Worm (Caenorhabditis elegans): ENCODE results near the gene srxa-13.

Gene srxa-13

ce11 chrV:13908120-13908915, 21.3 kb upstream of the srxa-13 start:
- TF ChIP-seq unc-62 (GFP tag; optimal IDR thresholded peaks at IDR 0.05), result no peak

ce11 chrV:13908916-13909176, 20.8 kb upstream of the srxa-13 start, which contains the start of gene C06B3.6:
C06B3.6 (minus strand) TSS chrV:13908967.
- TF ChIP-seq unc-62 (GFP tag; optimal IDR thresholded peaks at IDR 0.05), result no peak

ce11 chrV:13909400-13909799, 20.2 kb upstream of the srxa-13 start, which contains the start of gene C06B3.7:
C06B3.7 (plus strand) TSS chrV:13909686.
- no peak for TF ChIP-seq unc-62 (GFP tag; optimal IDR thresholded peaks at IDR 0.05)

ce11 chrV:13915390-13915789, 14.2 kb upstream of the srxa-13 start, which contains the start of gene gcy-32:
gcy-32 (minus strand) TSS chrV:13915490.
- TF ChIP-seq unc-62 (GFP tag; optimal IDR thresholded peaks at IDR 0.05), result no peak

DNA sequence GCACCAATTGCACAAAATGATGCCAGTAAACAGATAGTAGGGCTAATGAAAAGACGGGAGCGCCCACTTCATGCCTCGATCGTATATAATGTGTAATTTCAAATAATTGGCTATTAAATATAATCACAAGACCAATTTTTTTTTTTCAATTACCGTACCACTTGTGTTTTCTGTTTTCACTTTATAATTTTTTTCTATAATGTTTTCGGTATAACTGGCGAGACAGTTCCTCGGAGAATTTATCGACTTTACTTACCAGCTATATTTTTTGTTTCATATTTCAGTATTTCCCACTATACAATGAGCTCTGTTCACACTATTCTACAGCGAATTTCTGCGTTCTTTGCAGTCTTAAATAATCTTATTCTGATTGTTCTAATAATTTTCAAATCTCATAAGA, 13.4 kb upstream of the srxa-13 start, which contains the start of gene str-252:
str-252 (plus strand) TSS at position 301 of the 400 bp plus-strand sequence.
- TF ChIP-seq unc-62 (GFP tag; optimal IDR thresholded peaks at IDR 0.05), result no peak

ce11 chrV:13918341-13918740, 11.3 kb upstream of the srxa-13 start, which contains the start of gene str-250:
str-250 (plus strand) TSS chrV:13918641.
- no peak for TF ChIP-seq unc-62 (GFP tag; optimal IDR thresholded peaks at IDR 0.05)

- no peak for TF ChIP-seq unc-62 (GFP tag; optimal IDR thresholded peaks at IDR 0.05)
Observed at ce11 chrV:13920730-13921129, 8.9 kb upstream of the srxa-13 start, which contains the start of gene srx-42. srx-42 (plus strand) TSS chrV:13921030.

DNA sequence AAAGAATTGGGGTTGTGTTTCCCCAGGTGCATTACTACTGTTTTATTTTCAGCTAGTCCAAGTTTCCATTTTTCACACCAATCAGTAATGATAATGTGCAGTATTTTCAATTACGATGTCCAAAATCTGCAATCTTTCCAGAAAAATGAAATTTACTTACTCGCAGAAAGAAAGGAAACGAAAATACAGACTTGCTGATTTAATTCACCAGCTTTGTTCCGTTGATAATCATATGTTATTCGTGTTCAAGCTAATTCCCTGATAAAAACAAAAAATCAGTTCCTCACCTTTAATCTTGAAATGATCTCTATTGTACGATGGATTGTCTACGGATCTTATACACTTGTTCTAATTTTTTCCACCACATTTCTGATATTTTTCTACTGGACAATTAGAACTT, 5.8 kb upstream of the srxa-13 start, which contains the start of gene srxa-11:
srxa-11 (plus strand) TSS at position 301 of the 400 bp plus-strand sequence.
- TF ChIP-seq unc-62 (GFP tag; optimal IDR thresholded peaks at IDR 0.05), result no peak

DNA sequence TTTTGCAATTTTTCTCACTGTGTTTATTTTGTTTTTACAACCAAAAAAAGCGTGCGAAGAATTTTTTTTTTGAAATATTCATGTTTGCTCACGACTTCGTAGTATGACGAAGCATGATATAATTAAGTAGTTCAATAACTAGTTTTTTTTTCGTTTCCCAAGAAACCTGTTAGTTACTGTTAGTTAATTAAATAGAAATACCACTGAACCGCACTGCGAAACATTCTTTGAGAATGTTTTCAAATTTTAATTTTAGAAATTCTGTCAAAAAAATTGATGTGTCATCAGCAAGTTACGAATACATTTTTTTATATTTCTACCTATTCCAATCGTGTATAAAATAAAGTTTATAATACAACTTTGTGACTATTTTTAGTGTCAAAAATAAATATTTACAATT, 3.2 kb upstream of the srxa-13 start, which contains the start of gene srxa-12:
srxa-12 (plus strand) TSS at position 301 of the 400 bp plus-strand sequence.
- no peak for TF ChIP-seq unc-62 (GFP tag; optimal IDR thresholded peaks at IDR 0.05)

- no peak for TF ChIP-seq unc-62 (GFP tag; optimal IDR thresholded peaks at IDR 0.05)
Observed at ce11 chrV:13931225-13931624, 1.6 kb downstream of the srxa-13 start, which contains the start of gene C06B3.16. C06B3.16 (plus strand) TSS chrV:13931525.

DNA sequence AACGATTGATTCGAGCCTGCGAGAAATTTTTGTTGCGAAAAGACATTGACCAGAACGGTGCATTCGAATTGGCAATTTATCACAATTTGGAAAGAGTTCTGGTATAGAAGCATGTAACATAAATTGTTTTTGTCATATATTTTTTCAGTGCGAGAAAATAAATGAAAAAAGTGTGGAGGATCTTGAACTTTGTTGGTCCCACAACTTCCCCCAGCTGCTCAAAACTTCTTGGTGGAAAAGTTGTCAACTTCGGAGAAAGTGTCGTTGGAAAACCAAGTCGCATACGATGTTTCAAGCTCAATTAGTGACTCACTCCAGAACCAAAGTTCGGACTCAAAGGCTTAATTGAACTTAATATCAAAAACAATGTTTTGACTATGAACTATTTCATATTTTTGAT, 2.3 kb downstream of the srxa-13 start:
- no peak for TF ChIP-seq unc-62 (GFP tag; optimal IDR thresholded peaks at IDR 0.05)

ce11 chrV:13934545-13934944, 4.9 kb downstream of the srxa-13 start, which contains the start of gene R10D12.1:
R10D12.1 (minus strand) TSS chrV:13934645.
- TF ChIP-seq unc-62 (GFP tag; optimal IDR thresholded peaks at IDR 0.05), result no peak

DNA sequence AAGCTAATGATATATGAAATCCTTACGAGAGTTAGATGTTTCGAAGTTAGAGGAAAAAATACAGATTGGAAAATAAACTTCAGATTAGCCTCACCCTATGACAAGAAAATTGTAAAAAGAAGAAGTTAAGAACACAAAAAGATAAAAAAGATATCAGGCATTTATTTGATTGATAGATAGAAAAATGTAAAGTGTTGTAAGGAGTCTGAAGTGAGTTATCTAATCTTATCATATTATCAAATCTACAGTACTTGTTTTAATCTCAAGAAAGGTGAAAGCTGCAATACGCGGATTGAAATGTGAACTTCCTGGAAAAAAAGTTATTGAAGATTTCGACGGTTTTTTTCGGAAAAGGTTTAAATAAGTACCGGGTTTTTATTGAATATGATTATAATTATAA, 5.8 kb downstream of the srxa-13 start:
- no peak for TF ChIP-seq unc-62 (GFP tag; optimal IDR thresholded peaks at IDR 0.05)

DNA sequence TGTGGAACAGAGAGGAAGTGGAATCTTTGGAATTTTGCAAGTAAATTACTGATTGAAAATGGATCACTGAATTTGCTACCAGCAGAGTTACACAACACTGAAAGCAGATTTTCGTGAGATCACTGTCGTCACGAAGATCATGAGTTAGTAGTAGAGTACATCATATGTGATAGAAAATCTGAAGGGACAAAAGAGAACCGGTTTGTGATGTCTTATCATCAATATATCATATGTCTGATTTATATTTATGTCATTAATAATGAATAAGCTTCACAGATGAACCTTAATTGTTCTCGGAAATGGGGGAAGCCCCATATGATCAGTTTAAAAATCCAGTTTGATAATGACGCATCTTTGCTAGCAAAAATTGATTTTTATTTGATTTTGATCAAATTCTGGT, 6.4 kb downstream of the srxa-13 start:
- no peak for TF ChIP-seq unc-62 (GFP tag; optimal IDR thresholded peaks at IDR 0.05)

DNA sequence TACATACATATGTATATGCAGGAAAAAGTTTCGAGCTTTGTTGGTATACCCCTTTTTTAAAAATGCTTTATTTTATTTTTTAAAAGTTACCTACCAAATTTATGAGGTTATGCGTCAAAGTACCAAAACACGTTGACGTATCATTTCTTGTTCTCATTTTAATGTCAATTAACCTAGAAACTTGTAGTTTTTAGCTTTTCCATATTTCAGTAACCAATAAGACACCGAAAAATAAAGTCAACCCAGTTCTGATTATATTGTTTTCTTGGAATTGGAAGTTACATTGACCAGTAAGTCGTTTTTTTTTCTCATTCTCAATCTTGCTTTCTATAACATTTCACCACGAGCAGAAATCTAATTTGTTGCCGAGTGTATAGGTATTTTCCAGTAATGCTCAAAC, 7.2 kb downstream of the srxa-13 start, which contains the start of gene srw-145:
srw-145 (plus strand) TSS at position 301 of the 400 bp plus-strand sequence.
- no peak for TF ChIP-seq unc-62 (GFP tag; optimal IDR thresholded peaks at IDR 0.05)

- no peak for TF ChIP-seq unc-62 (GFP tag; optimal IDR thresholded peaks at IDR 0.05)
Observed at ce11 chrV:13942082-13942481, 12.5 kb downstream of the srxa-13 start, which contains the start of gene dpr-1. dpr-1 (minus strand) TSS chrV:13942182.

Data from whole organism, dauer.